Fruit fly (Drosophila melanogaster) whole organism, embryonic: Measurements from ENCODE around the gene Rad23.

ENCODE experiments used
- Atf-2 ChIP-seq: fragments of 200-800 bp; sonication (Bioruptor generic); optimal IDR thresholded peaks from 2 replicates; lab custom pipeline; 2016; ENCODE audit warnings: missing biosample characterization, missing genetic modification characterization
- Atf6 ChIP-seq: fragments of 200-800 bp; sonication (Bioruptor generic); IDR thresholded peaks from 2 replicates; pipeline ENCODE4 v1.3.6; 2022; ENCODE audit warnings: missing biosample characterization, missing genetic modification characterization
- B-H1 ChIP-seq: fragments of 200-800 bp; sonication (Bioruptor generic); IDR thresholded peaks from 3 replicates; pipeline ENCODE4 v1.3.6; 2022; ENCODE audit warnings: missing biosample characterization, missing genetic modification characterization
- BEAF-32 ChIP-seq: fragments of 200-800 bp; sonication (Bioruptor generic); optimal IDR thresholded peaks from 3 replicates; lab custom pipeline; 2017; ENCODE audit warnings: missing biosample characterization, missing genetic modification characterization, mild to moderate bottlenecking, moderate library complexity, missing genetic modification reagents
- Bgb ChIP-seq: fragments of 200-800 bp; sonication (Bioruptor generic); IDR thresholded peaks from 2 replicates; pipeline ENCODE4 v1.3.6; 2022; ENCODE audit warnings: missing biosample characterization, missing genetic modification characterization; ENCODE audit not compliant: partially characterized antibody
- CG10565 ChIP-seq: fragments of 200-800 bp; sonication (Bioruptor generic); optimal IDR thresholded peaks from 3 replicates; lab custom pipeline; 2016; ENCODE audit warnings: missing biosample characterization, mild to moderate bottlenecking, missing genetic modification characterization
- CG11085 ChIP-seq: fragments of 200-800 bp; sonication (Bioruptor generic); IDR thresholded peaks from 2 replicates; pipeline ENCODE4 v1.3.6; 2022; ENCODE audit warnings: missing biosample characterization, missing genetic modification characterization
- CG11504 ChIP-seq: fragments of 200-800 bp; sonication (Bioruptor generic); optimal IDR thresholded peaks from 3 replicates; lab custom pipeline; 2019; ENCODE audit warnings: missing biosample characterization, mild to moderate bottlenecking, missing genetic modification characterization, moderate library complexity
- CG11723 ChIP-seq: fragments of 200-800 bp; sonication (Bioruptor generic); optimal IDR thresholded peaks from 2 replicates; lab custom pipeline; 2017; ENCODE audit warnings: missing biosample characterization, mild to moderate bottlenecking, missing genetic modification characterization
- CG12104 ChIP-seq: fragments of 200-800 bp; sonication (Bioruptor generic); optimal IDR thresholded peaks from 3 replicates; lab custom pipeline; 2016; ENCODE audit warnings: missing biosample characterization, missing genetic modification characterization
- CG12236 ChIP-seq: fragments of 200-800 bp; sonication (Bioruptor generic); optimal IDR thresholded peaks from 2 replicates; lab custom pipeline; 2016; ENCODE audit warnings: missing biosample characterization, missing genetic modification characterization
- CG14710 ChIP-seq: fragments of 200-800 bp; sonication (Bioruptor generic); optimal IDR thresholded peaks from 3 replicates; lab custom pipeline; 2019; ENCODE audit warnings: missing biosample characterization, mild to moderate bottlenecking, missing genetic modification characterization, moderate library complexity
- CG14860 ChIP-seq: fragments of 200-800 bp; sonication (Bioruptor generic); IDR thresholded peaks from 3 replicates; pipeline ENCODE4 v1.3.6; 2022; ENCODE audit warnings: missing biosample characterization, missing genetic modification characterization; ENCODE audit not compliant: partially characterized antibody
- CG15073 ChIP-seq: fragments of 200-800 bp; sonication (Bioruptor generic); optimal IDR thresholded peaks from 2 replicates; lab custom pipeline; 2016; ENCODE audit warnings: missing biosample characterization, missing genetic modification characterization
- CG15269 ChIP-seq: fragments of 200-800 bp; sonication (Bioruptor generic); optimal IDR thresholded peaks from 2 replicates; lab custom pipeline; 2018; ENCODE audit warnings: missing biosample characterization, mild to moderate bottlenecking, missing genetic modification characterization, moderate library complexity
- CG17359 ChIP-seq: fragments of 200-800 bp; sonication (Bioruptor generic); optimal IDR thresholded peaks from 3 replicates; lab custom pipeline; 2018; ENCODE audit warnings: missing biosample characterization, mild to moderate bottlenecking, missing genetic modification characterization, moderate library complexity
- CG2712 ChIP-seq: fragments of 200-800 bp; optimal IDR thresholded peaks from 3 replicates; lab custom pipeline; 2019; ENCODE audit warnings: missing biosample characterization, mild to moderate bottlenecking, missing genetic modification characterization, moderate library complexity
- CG31441 ChIP-seq: fragments of 200-800 bp; sonication (Bioruptor generic); IDR thresholded peaks from 2 replicates; pipeline ENCODE4 v1.3.6; 2022; ENCODE audit warnings: missing biosample characterization, missing genetic modification characterization
- CG4424 ChIP-seq: fragments of 200-800 bp; sonication (Bioruptor generic); optimal IDR thresholded peaks from 3 replicates; lab custom pipeline; 2016; ENCODE audit warnings: missing biosample characterization, missing genetic modification characterization
- CG6689 ChIP-seq: fragments of 200-800 bp; sonication (Bioruptor generic); IDR thresholded peaks from 2 replicates; pipeline ENCODE4 v1.3.6; 2022; ENCODE audit warnings: missing biosample characterization, missing genetic modification characterization
- CG6791 ChIP-seq: fragments of 200-800 bp; sonication (Bioruptor generic); IDR thresholded peaks from 3 replicates; pipeline ENCODE4 v1.3.6; 2022; ENCODE audit warnings: missing biosample characterization, missing genetic modification characterization; ENCODE audit not compliant: partially characterized antibody
- CG6854 ChIP-seq: fragments of 200-800 bp; sonication (Bioruptor generic); optimal IDR thresholded peaks from 3 replicates; lab custom pipeline; 2017; ENCODE audit warnings: missing biosample characterization, mild to moderate bottlenecking, missing genetic modification characterization
- CG7839 ChIP-seq: fragments of 200-800 bp; sonication (Bioruptor generic); optimal IDR thresholded peaks from 3 replicates; lab custom pipeline; 2018; ENCODE audit warnings: missing biosample characterization, mild to moderate bottlenecking, missing genetic modification characterization, moderate library complexity
- CG8281 ChIP-seq: fragments of 200-800 bp; sonication (Bioruptor generic); optimal IDR thresholded peaks from 2 replicates; lab custom pipeline; 2018; ENCODE audit warnings: missing biosample characterization, mild to moderate bottlenecking, missing genetic modification characterization, moderate library complexity
- Doc3 ChIP-seq: fragments of 200-800 bp; sonication (Bioruptor generic); IDR thresholded peaks from 3 replicates; pipeline ENCODE4 v1.3.6; 2022; ENCODE audit warnings: missing biosample characterization, missing genetic modification characterization; ENCODE audit not compliant: partially characterized antibody
- Eip74EF ChIP-seq, 2 experiments: fragments of 200-800 bp in 1 of 2; fragments of >200 bp in 1 of 2; sonication (Bioruptor generic) in 1 of 2; optimal IDR thresholded peaks; 2 replicates each; lab custom pipeline; 2017 to 2019; ENCODE audit warnings: missing biosample characterization in 2 of 2, missing genetic modification characterization in 2 of 2, mild to moderate bottlenecking in 1 of 2, moderate library complexity in 1 of 2
- HLH3B ChIP-seq: fragments of 200-800 bp; sonication (Bioruptor generic); IDR thresholded peaks from 2 replicates; pipeline ENCODE4 v1.3.6; 2022; ENCODE audit warnings: missing biosample characterization, missing genetic modification characterization
- Med ChIP-seq: fragments of 200-800 bp; sonication (Bioruptor generic); peaks from one replicate; lab custom pipeline; 2016; ENCODE audit warnings: missing biosample characterization, missing genetic modification characterization, mild to moderate bottlenecking, inconsistent platforms, moderate library complexity
- Meics ChIP-seq: fragments of 200-800 bp; sonication (Bioruptor generic); optimal IDR thresholded peaks from 2 replicates; lab custom pipeline; 2017; ENCODE audit warnings: missing biosample characterization, mild to moderate bottlenecking, missing genetic modification characterization
- Nf-YB ChIP-seq: fragments of 200-800 bp; sonication (Bioruptor generic); optimal IDR thresholded peaks from 3 replicates; lab custom pipeline; 2019; ENCODE audit warnings: missing biosample characterization, mild to moderate bottlenecking, missing genetic modification characterization, moderate library complexity
- ato ChIP-seq: fragments of 200-800 bp; sonication (Bioruptor generic); IDR thresholded peaks from 2 replicates; pipeline ENCODE4 v1.3.6; 2022; ENCODE audit warnings: missing biosample characterization, missing genetic modification characterization; ENCODE audit not compliant: partially characterized antibody
- bsh ChIP-seq, 2 experiments: fragments of 200-800 bp; sonication (Bioruptor generic); optimal IDR thresholded peaks; 2 replicates each; lab custom pipeline; 2017 to 2018; ENCODE audit warnings: mild to moderate bottlenecking in 2 of 2, missing biosample characterization in 2 of 2, missing genetic modification characterization in 2 of 2, moderate library complexity in 1 of 2
- caup ChIP-seq: fragments of 200-800 bp; sonication (Bioruptor generic); optimal IDR thresholded peaks from 3 replicates; lab custom pipeline; 2017; ENCODE audit warnings: missing biosample characterization, mild to moderate bottlenecking, missing genetic modification characterization, moderate library complexity; ENCODE audit not compliant: severe bottlenecking
- corto ChIP-seq: fragments of 200-800 bp; sonication (Bioruptor generic); optimal IDR thresholded peaks from 2 replicates; lab custom pipeline; 2016; ENCODE audit warnings: missing biosample characterization, mild to moderate bottlenecking, missing genetic modification characterization, moderate library complexity
- crp ChIP-seq, 2 experiments: fragments of 200-800 bp; sonication (Bioruptor generic); optimal IDR thresholded peaks; 2 replicates in 1 of 2; 3 replicates in 1 of 2; lab custom pipeline; 2017; ENCODE audit warnings: missing biosample characterization in 2 of 2, missing genetic modification characterization in 2 of 2, mild to moderate bottlenecking in 1 of 2, moderate library complexity in 1 of 2
- disco-r ChIP-seq: fragments of 200-800 bp; sonication (Bioruptor generic); optimal IDR thresholded peaks from 2 replicates; lab custom pipeline; 2016; ENCODE audit warnings: missing biosample characterization, missing genetic modification characterization
- fd3F ChIP-seq: fragments of 200-800 bp; sonication (Bioruptor generic); optimal IDR thresholded peaks from 2 replicates; lab custom pipeline; 2018; ENCODE audit warnings: missing biosample characterization, mild to moderate bottlenecking, missing genetic modification characterization, moderate library complexity
- ftz-f1 ChIP-seq: fragments of 200-800 bp; sonication (Bioruptor generic); optimal IDR thresholded peaks from 2 replicates; lab custom pipeline; 2016; ENCODE audit warnings: missing biosample characterization, missing genetic modification characterization
- gcm ChIP-seq: fragments of 200-800 bp; sonication (Bioruptor generic); optimal IDR thresholded peaks from 2 replicates; lab custom pipeline; 2019; ENCODE audit warnings: missing biosample characterization, mild to moderate bottlenecking, missing genetic modification characterization, moderate library complexity
- gem ChIP-seq: fragments of 200-800 bp; sonication (Bioruptor generic); optimal IDR thresholded peaks from 2 replicates; lab custom pipeline; 2019; ENCODE audit warnings: missing biosample characterization, mild to moderate bottlenecking, missing genetic modification characterization, moderate library complexity
- ham ChIP-seq: fragments of 200-800 bp; sonication (Bioruptor generic); IDR thresholded peaks from 2 replicates; pipeline ENCODE4 v1.3.6; 2022; ENCODE audit warnings: missing biosample characterization, missing genetic modification characterization
- lov ChIP-seq, 2 experiments: fragments of 200-800 bp in 1 of 2; fragments of >200 bp in 1 of 2; sonication (Bioruptor generic) in 1 of 2; IDR thresholded peaks in 1 of 2; optimal IDR thresholded peaks in 1 of 2; 2 replicates in 1 of 2; 3 replicates in 1 of 2; pipeline versions ENCODE4 v1.3.6 to Lab custom; 2017 to 2022; ENCODE audit warnings: missing biosample characterization in 1 of 2, missing genetic modification characterization in 1 of 2
- pzg ChIP-seq: fragments of 200-800 bp; sonication (Bioruptor generic); optimal IDR thresholded peaks from 3 replicates; lab custom pipeline; 2018; ENCODE audit warnings: missing biosample characterization, mild to moderate bottlenecking, missing genetic modification characterization, moderate library complexity
- sens ChIP-seq: fragments of 200-800 bp; sonication (Bioruptor generic); peaks from one replicate; lab custom pipeline; 2016; ENCODE audit warnings: missing biosample characterization, missing genetic modification characterization
- shn ChIP-seq: fragments of 200-800 bp; sonication (Bioruptor generic); optimal IDR thresholded peaks from 3 replicates; lab custom pipeline; 2016; ENCODE audit warnings: missing biosample characterization, missing genetic modification characterization
- sim ChIP-seq: fragments of 200-800 bp; sonication (Bioruptor generic); IDR thresholded peaks from 2 replicates; pipeline ENCODE4 v1.3.6; 2022; ENCODE audit warnings: missing biosample characterization, missing genetic modification characterization
- sna ChIP-seq: fragments of 200-800 bp; sonication (Bioruptor generic); IDR thresholded peaks from 2 replicates; pipeline ENCODE4 v1.3.6; 2022; ENCODE audit warnings: missing biosample characterization, missing genetic modification characterization; ENCODE audit not compliant: partially characterized antibody
- sob ChIP-seq: fragments of 200-800 bp; sonication (Bioruptor generic); IDR thresholded peaks from 2 replicates; pipeline ENCODE4 v1.3.6; 2022; ENCODE audit warnings: missing biosample characterization, missing genetic modification characterization

The Rad23 gene

DNA sequence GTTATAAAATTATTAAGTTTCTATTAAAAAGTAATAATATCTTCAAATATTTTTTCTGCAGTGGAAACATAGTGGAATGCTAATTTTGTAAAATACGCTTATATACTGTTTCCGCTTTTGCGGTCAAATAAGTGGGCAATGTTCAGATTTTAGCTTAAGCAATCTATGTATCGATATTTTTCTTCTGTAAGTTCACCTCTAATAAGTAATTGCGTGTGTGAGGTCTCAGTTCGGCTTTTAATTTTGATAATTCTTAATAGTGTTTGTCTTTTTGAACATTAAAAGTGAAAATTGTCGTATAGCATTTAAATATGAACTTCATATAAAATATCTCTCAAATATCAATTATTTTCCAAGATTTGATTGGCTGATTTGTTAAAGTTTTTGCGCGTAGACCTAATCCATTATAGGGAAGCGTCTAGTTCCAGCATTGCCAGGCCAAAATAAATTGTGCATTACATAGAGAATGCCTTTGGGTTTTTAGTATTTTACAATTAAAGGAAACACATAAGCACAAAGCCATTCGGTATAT is 51.9 kb downstream of the Rad23 start, which contains the start of gene Hcf (continued):
- TF ChIP-seq Eip74EF (GFP tag; optimal IDR thresholded peaks at IDR 0.05; lab: Kevin White, UChicago) (peak in 1 of 2 experiments; percentile 43), CG11504 (tag; lab: Kevin White, UChicago) (no peak), lov (optimal IDR thresholded peaks at IDR 0.05; lab: Kevin White, UChicago) (no peak), lov (GFP tag; IDR thresholded peaks at IDR 0.05; lab: Robert Waterston, UW) (no peak), CG6791 (GFP tag; lab: Robert Waterston, UW) (peak; percentile 77), CG10565 (GFP tag; lab: Kevin White, UChicago) (no peak), CG31441 (GFP tag; lab: Robert Waterston, UW) (no peak), corto (peak; percentile 8), HLH3B (GFP tag; lab: Robert Waterston, UW) (no peak), CG14860 (GFP tag; lab: Robert Waterston, UW) (peak; percentile 38; the same call in 1 of the 3 replicates), CG6854 (GFP tag; lab: Kevin White, UChicago) (peak; percentile 13), Atf-2 (no peak), Atf6 (GFP tag; lab: Robert Waterston, UW) (no peak), disco-r (no peak), sob (GFP tag; lab: Robert Waterston, UW) (0 out of 2 replicates have a peak, but pooled peaks have one; percentile 55), Med (GFP tag; lab: Kevin White, UChicago) (peak; percentile 83), CG7839 (tag; lab: Kevin White, UChicago) (no peak), ftz-f1 (GFP tag; lab: Kevin White, UChicago) (no peak), CG6689 (GFP tag; lab: Robert Waterston, UW) (no peak), CG14710 (tag; lab: Kevin White, UChicago) (peak; percentile 46), bsh (GFP tag; optimal IDR thresholded peaks at IDR 0.05; lab: Kevin White, UChicago) (no peak), Meics (no peak), ato (GFP tag; lab: Robert Waterston, UW) (0 out of 2 replicates have a peak, but pooled peaks have one; percentile 14), fd3F (GFP tag; lab: Kevin White, UChicago) (no peak), sna (GFP tag; lab: Robert Waterston, UW) (0 out of 2 replicates have a peak, but pooled peaks have one; percentile 30), CG17359 (no peak), Doc3 (GFP tag; lab: Robert Waterston, UW) (peak; percentile 25; the same call in 1 of the 3 replicates), CG2712 (tag; lab: Kevin White, UChicago) (peak; percentile 21), sens (GFP tag; lab: Kevin White, UChicago) (peak; percentile 70), Bgb (peak; percentile 69), CG11723 (peak; percentile 76), CG12104 (GFP tag; lab: Kevin White, UChicago) (no peak), CG4424 (GFP tag; lab: Kevin White, UChicago) (no peak), ham (no peak), gcm (GFP tag; lab: Kevin White, UChicago) (no peak), CG15269 (tag; lab: Kevin White, UChicago) (no peak), CG8281 (tag; lab: Kevin White, UChicago) (no peak), CG11085 (GFP tag; lab: Robert Waterston, UW) (no peak), CG12236 (GFP tag; lab: Kevin White, UChicago) (no peak), crp (GFP tag; optimal IDR thresholded peaks at IDR 0.05; lab: Kevin White, UChicago) (peak in 1 of 2 experiments; percentile 2), caup (no peak), Nf-YB (GFP tag; lab: Kevin White, UChicago) (no peak), BEAF-32 (GFP tag; lab: Kevin White, UChicago) (peak; percentile 82), B-H1 (GFP tag; lab: Robert Waterston, UW) (no peak), pzg (GFP tag; lab: Kevin White, UChicago) (peak; percentile 78), sim (GFP tag; lab: Robert Waterston, UW) (no peak), shn (no peak), CG15073 (GFP tag; lab: Kevin White, UChicago) (no peak), gem (tag; lab: Kevin White, UChicago) (peak; percentile 46)
